Worm (Caenorhabditis elegans) whole organism, L4/young adult: Measurements from ENCODE around the gene T25F10.4.

ENCODE experiments used
- W03F9.2 ChIP-seq: fragments of 150-350 bp; optimal IDR thresholded peaks from 2 replicates; lab custom pipeline; 2014; ENCODE audit warnings: missing biosample characterization, missing genetic modification characterization
- dao-5 ChIP-seq: sonication (generic microtip); optimal IDR thresholded peaks from 2 replicates; lab custom pipeline; 2016; ENCODE audit warnings: missing genotype, missing genetic modification characterization, moderate library complexity, missing compliant biosample characterization
- him-1 ChIP-seq: sonication (generic microtip); optimal IDR thresholded peaks from 2 replicates; lab custom pipeline; 2016; ENCODE audit warnings: missing genotype, missing genetic modification reagents, missing genetic modification characterization, missing compliant biosample characterization

DNA sequence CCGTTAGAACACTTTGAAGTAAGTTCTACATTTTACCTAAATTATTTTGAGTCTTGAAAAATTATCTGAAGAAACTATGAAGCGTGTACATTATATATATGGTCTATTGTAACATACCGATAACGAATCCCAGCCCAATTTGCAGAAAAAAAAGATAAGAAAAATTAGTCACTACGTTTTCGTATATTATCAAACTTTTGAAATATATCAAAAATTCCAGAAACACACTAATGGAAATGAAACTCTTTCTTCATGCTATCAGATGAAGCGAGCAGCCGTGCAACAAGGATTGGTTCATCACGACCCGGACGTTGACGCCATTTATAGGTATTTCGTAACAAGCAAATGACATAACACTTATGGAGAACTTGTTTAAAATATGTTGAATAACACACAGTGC is 49.6 kb upstream of the T25F10.4 start:
- TF ChIP-seq dao-5 (no peak), W03F9.2 (no peak), him-1 (tag; lab: Kevin White, UChicago) (no peak)
